Fruit fly (Drosophila melanogaster): ENCODE results near the gene CG42713.

CG42713 gene

DNA sequence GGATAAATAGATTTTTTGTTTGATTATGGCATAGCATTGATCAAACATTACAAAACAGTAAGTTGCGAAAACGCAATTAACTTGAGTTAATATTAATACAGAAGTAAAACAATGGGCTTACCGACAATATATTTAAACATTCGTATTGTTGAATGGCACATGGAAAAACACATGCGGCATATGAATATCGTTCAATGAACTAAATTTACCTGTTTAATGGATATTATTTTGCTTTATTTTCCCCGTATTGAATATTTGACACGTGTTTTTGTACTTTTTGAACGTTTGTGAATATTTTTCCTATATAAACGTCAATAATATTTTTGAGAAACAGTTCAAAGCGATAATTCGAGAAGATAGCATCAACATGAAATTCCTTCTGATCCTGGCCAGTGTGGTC lies at the start of gene CG42713:
CG42713 (plus strand) TSS at position 301 of the 400 bp plus-strand sequence.
- TF ChIP-seq CG11617 (GFP tag; optimal IDR thresholded peaks at IDR 0.05): no peak
- TF ChIP-seq Clk (GFP tag; optimal IDR thresholded peaks at IDR 0.05): no peak
- TF ChIP-seq tj (GFP tag; optimal IDR thresholded peaks at IDR 0.05): no peak
- no peak for TF ChIP-seq cnc (optimal IDR thresholded peaks at IDR 0.05)

DNA sequence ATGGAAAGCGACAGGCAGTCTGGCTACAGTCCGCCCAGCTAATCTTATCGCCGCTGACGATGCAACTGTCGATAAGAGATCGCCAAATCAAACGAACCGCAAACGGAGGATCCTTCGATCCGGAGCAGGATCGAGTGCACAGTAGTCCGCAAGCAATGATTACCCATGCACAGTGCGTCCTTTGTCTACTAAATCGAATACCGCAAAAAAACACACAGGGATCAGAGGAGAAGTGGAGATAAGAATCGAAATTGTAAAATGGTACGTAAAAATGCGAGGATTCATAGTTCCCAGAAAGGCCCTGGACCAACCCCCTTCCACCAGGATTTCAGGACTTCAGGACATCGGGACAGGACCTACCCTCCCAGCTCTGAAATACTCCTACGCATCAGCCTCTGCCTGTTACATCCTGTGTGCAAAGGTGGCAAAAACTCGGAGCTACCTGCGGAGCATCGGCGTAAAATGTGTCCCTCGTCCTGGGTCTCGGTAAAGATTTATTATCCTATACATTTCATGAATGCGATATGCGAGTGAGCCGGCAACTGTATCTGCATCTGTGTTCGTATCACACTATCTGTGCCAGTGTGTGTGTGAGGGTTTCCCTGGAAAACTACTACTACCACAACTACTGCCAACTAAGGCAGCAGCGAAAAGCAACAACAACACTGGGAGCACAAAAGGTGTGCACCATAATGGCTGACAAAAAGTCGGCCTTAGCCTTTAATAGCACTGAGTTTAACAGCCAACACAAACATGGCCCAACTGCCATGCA lies 49.6 kb upstream of the CG42713 start:
- TF ChIP-seq Hr96 (GFP tag; optimal IDR thresholded peaks at IDR 0.05): no peak
- no peak for TF ChIP-seq CG5204 (GFP tag; optimal IDR thresholded peaks at IDR 0.05)

DNA sequence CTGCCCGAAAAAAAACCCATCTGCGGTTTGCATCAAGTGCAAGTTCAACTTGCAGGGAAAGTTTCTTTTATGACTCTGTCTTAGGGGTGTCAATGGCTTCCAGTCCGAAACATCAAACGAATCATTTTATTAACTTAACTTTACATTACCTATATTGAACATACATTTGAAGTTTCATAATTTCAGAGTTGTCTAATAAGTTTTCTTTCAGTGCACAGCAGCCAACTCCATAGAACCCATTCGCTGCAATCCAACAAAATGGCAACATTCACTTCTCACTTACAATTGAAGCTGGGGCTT lies 49.0 kb upstream of the CG42713 start:
- TF ChIP-seq Crg-1 (GFP tag; optimal IDR thresholded peaks at IDR 0.05) (no peak), CG11617 (GFP tag; optimal IDR thresholded peaks at IDR 0.05) (no peak), CG14711 (tag; optimal IDR thresholded peaks at IDR 0.05) (no peak), CG7101 (tag; optimal IDR thresholded peaks at IDR 0.05) (no peak), Hr96 (GFP tag; optimal IDR thresholded peaks at IDR 0.05) (no peak), kay (GFP tag; ENCODE audit: borderline replicate concordance) (no peak), pad (GFP tag; optimal IDR thresholded peaks at IDR 0.05) (no peak)

- no peak for TF ChIP-seq CG33017 (tag; optimal IDR thresholded peaks at IDR 0.05)
- no peak for TF ChIP-seq pad (GFP tag; optimal IDR thresholded peaks at IDR 0.05)
- TF ChIP-seq Clk (GFP tag; optimal IDR thresholded peaks at IDR 0.05): no peak
- no peak for TF ChIP-seq kay (GFP tag; ENCODE audit: borderline replicate concordance)
- no peak for TF ChIP-seq tj (GFP tag; optimal IDR thresholded peaks at IDR 0.05)
- TF ChIP-seq Hr96 (GFP tag; optimal IDR thresholded peaks at IDR 0.05): no peak
- no peak for TF ChIP-seq CG14711 (tag; optimal IDR thresholded peaks at IDR 0.05)
- TF ChIP-seq CG7101 (tag; optimal IDR thresholded peaks at IDR 0.05): no peak
- no peak for TF ChIP-seq cic (GFP tag; optimal IDR thresholded peaks at IDR 0.05)
- TF ChIP-seq toe (GFP tag; optimal IDR thresholded peaks at IDR 0.05): no peak
Observed at dm6 chr2L:8843593-8843992, 47.6 kb upstream of the CG42713 start.

DNA sequence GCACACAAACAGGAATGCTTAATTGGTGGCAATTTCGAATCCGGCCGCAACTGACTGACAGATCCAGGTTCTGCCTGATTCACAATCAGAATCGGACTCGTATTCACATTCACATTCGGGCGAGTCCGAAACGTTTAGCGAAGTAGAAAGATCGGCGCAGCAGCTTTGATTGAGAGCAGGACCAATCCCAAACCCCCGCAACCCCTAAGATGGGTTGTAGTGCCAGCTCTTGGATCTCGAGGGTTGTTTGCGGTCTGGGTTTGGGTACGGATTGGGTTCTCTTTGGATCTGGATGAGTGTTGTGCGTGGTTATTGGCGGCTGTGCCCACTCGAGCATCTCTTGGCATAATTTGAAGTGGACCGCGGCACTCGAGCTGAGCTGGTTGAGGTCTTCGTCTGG lies 46.5 kb upstream of the CG42713 start:
- no peak for TF ChIP-seq cic (GFP tag; optimal IDR thresholded peaks at IDR 0.05)
- TF ChIP-seq Clk (GFP tag; optimal IDR thresholded peaks at IDR 0.05): no peak
- no peak for TF ChIP-seq bab1 (GFP tag; optimal IDR thresholded peaks at IDR 0.05)
- no peak for TF ChIP-seq CG11617 (GFP tag; optimal IDR thresholded peaks at IDR 0.05)
- no peak for TF ChIP-seq tj (GFP tag; optimal IDR thresholded peaks at IDR 0.05)
- TF ChIP-seq CG7045 (GFP tag; optimal IDR thresholded peaks at IDR 0.05): no peak
- TF ChIP-seq kay (GFP tag; ENCODE audit: borderline replicate concordance): no peak
- TF ChIP-seq Mnt (GFP tag; optimal IDR thresholded peaks at IDR 0.05): no peak
- TF ChIP-seq toe (GFP tag; optimal IDR thresholded peaks at IDR 0.05): no peak
- no peak for TF ChIP-seq CG12768 (GFP tag; optimal IDR thresholded peaks at IDR 0.05)
- no peak for TF ChIP-seq pad (GFP tag; optimal IDR thresholded peaks at IDR 0.05)
- TF ChIP-seq CG7101 (tag; optimal IDR thresholded peaks at IDR 0.05): no peak
- TF ChIP-seq cnc (optimal IDR thresholded peaks at IDR 0.05): no peak
- TF ChIP-seq ovo (GFP tag; optimal IDR thresholded peaks at IDR 0.05): no peak
- no peak for TF ChIP-seq Crg-1 (GFP tag; optimal IDR thresholded peaks at IDR 0.05)

- no peak for TF ChIP-seq tj (GFP tag; optimal IDR thresholded peaks at IDR 0.05)
- TF ChIP-seq CG7101 (tag; optimal IDR thresholded peaks at IDR 0.05): no peak
- TF ChIP-seq CG11617 (GFP tag; optimal IDR thresholded peaks at IDR 0.05): no peak
- TF ChIP-seq ovo (GFP tag; optimal IDR thresholded peaks at IDR 0.05): no peak
- TF ChIP-seq cnc (optimal IDR thresholded peaks at IDR 0.05): no peak
- no peak for TF ChIP-seq pad (GFP tag; optimal IDR thresholded peaks at IDR 0.05)
- TF ChIP-seq CG12768 (GFP tag; optimal IDR thresholded peaks at IDR 0.05): no peak
- TF ChIP-seq cic (GFP tag; optimal IDR thresholded peaks at IDR 0.05): no peak
- no peak for TF ChIP-seq CG14711 (tag; optimal IDR thresholded peaks at IDR 0.05)
Observed at dm6 chr2L:8845931-8846330, 45.3 kb upstream of the CG42713 start.

- TF ChIP-seq cnc (optimal IDR thresholded peaks at IDR 0.05): no peak
- TF ChIP-seq CG5204 (GFP tag; optimal IDR thresholded peaks at IDR 0.05): no peak
- no peak for TF ChIP-seq Clk (GFP tag; optimal IDR thresholded peaks at IDR 0.05)
- no peak for TF ChIP-seq CG1620 (GFP tag; optimal IDR thresholded peaks at IDR 0.05)
- no peak for TF ChIP-seq Hr96 (GFP tag; optimal IDR thresholded peaks at IDR 0.05)
Observed at dm6 chr2L:8846726-8847554, 44.3 kb upstream of the CG42713 start.

Data from whole organism, adult.